Worm (Caenorhabditis elegans): Measurements from ENCODE around the gene T09F3.2.

Gene T09F3.2

ce11 chrII:10388041-10388706, 2.8 kb upstream of the T09F3.2 start (continued):
- TF ChIP-seq ztf-28 (GFP tag; IDR thresholded peaks at IDR 0.05), result 0 out of 2 replicates have a peak, but pooled peaks have one; percentile 59
- peak; percentile 46 for TF ChIP-seq madf-10 (tag; optimal IDR thresholded peaks at IDR 0.05)
- TF ChIP-seq pha-4 (tag; optimal IDR thresholded peaks at IDR 0.05), result peak; percentile 54
- peak in 1 of 3 experiments; percentile 80 for TF ChIP-seq lin-35 (GFP tag; optimal IDR thresholded peaks at IDR 0.05)
- peak; percentile 33 for TF ChIP-seq chd-7 (tag; optimal IDR thresholded peaks at IDR 0.05)
- peak; percentile 59 for TF ChIP-seq lin-40 (tag; optimal IDR thresholded peaks at IDR 0.05)
- peak; percentile 23; the same call in 1 of the 2 replicates for TF ChIP-seq pbrm-1 (GFP tag; IDR thresholded peaks at IDR 0.05)
- TF ChIP-seq ztf-3 (GFP tag; optimal IDR thresholded peaks at IDR 0.05), result no peak
- peak; percentile 45 for TF ChIP-seq ztf-18 (tag; optimal IDR thresholded peaks at IDR 0.05)
- TF ChIP-seq ama-1 (optimal IDR thresholded peaks at IDR 0.05), result peak; percentile 44
- peak in 1 of 2 experiments; percentile 16 for TF ChIP-seq ama-1 (GFP tag; optimal IDR thresholded peaks at IDR 0.05)
- TF ChIP-seq ztf-25 (GFP tag; IDR thresholded peaks at IDR 0.05), result no peak
- no peak for TF ChIP-seq nhr-27 (tag; optimal IDR thresholded peaks at IDR 0.05)
- TF ChIP-seq him-1 (tag; optimal IDR thresholded peaks at IDR 0.05), result no peak
- peak; percentile 58 for TF ChIP-seq tbp1 (GFP tag; optimal IDR thresholded peaks at IDR 0.05)
- TF ChIP-seq attf-6 (GFP tag; IDR thresholded peaks at IDR 0.05), result no peak
- TF ChIP-seq C06A6.2 (GFP tag; conservative IDR thresholded peaks at IDR 0.05), result 0 out of 2 replicates have a peak, but pooled peaks have one; percentile 25
- no peak for TF ChIP-seq snpc-4 (GFP tag; optimal IDR thresholded peaks at IDR 0.05)
- TF ChIP-seq snpc-4 (tag; optimal IDR thresholded peaks at IDR 0.05), result peak in 3 of 4 experiments; percentile 30 to 49 (median 43)
- TF ChIP-seq F33H1.4 (GFP tag; IDR thresholded peaks at IDR 0.05), result peak; percentile 51
- peak; percentile 43 for TF ChIP-seq hmg-1.2 (GFP tag; IDR thresholded peaks at IDR 0.05)
- no peak for TF ChIP-seq zim-3 (tag; optimal IDR thresholded peaks at IDR 0.05)
- TF ChIP-seq dox-1 (GFP tag; IDR thresholded peaks at IDR 0.05), result peak; percentile 79
- peak; percentile 32 for TF ChIP-seq K12H6.12 (tag; optimal IDR thresholded peaks at IDR 0.05)
- TF ChIP-seq athp-1 (tag; optimal IDR thresholded peaks at IDR 0.05), result peak; percentile 67
- 0 out of 2 replicates have a peak, but pooled peaks have one; percentile 7 for TF ChIP-seq egl-44 (GFP tag; IDR thresholded peaks at IDR 0.05)
- no peak for TF ChIP-seq hrde-1 (tag; optimal IDR thresholded peaks at IDR 0.05; ENCODE audit: borderline replicate concordance)
- TF ChIP-seq mcd-1 (GFP tag; IDR thresholded peaks at IDR 0.05), result peak; percentile 46; the same call in 1 of the 2 replicates
- no peak for TF ChIP-seq F57A8.1 (GFP tag; optimal IDR thresholded peaks at IDR 0.05)
- TF ChIP-seq F49E8.2 (tag; optimal IDR thresholded peaks at IDR 0.05; ENCODE audit: insufficient read depth), result peak; percentile 28
- TF ChIP-seq sea-2 (GFP tag; IDR thresholded peaks at IDR 0.05), result no peak
- TF ChIP-seq snpc-1.3 (tag; optimal IDR thresholded peaks at IDR 0.05; ENCODE audit: insufficient read depth), result peak; percentile 78
- TF ChIP-seq lin-54 (GFP tag; optimal IDR thresholded peaks at IDR 0.05), result peak; percentile 62
- no peak for TF ChIP-seq ets-4 (GFP tag; optimal IDR thresholded peaks at IDR 0.05)
- TF ChIP-seq nfyb-1 (GFP tag; IDR thresholded peaks at IDR 0.05), result 0 out of 2 replicates have a peak, but pooled peaks have one; percentile 14
- 0 out of 2 replicates have a peak, but pooled peaks have one; percentile 26 for TF ChIP-seq let-526 (GFP tag; IDR thresholded peaks at IDR 0.05)
- TF ChIP-seq bed-1 (GFP tag; IDR thresholded peaks at IDR 0.05), result no peak
- no peak for TF ChIP-seq ztf-26 (tag; optimal IDR thresholded peaks at IDR 0.05)
- no peak for TF ChIP-seq lin-26 (GFP tag; IDR thresholded peaks at IDR 0.05)
- peak; percentile 66 for TF ChIP-seq madf-6 (GFP tag; IDR thresholded peaks at IDR 0.05)
- peak; percentile 20 for TF ChIP-seq snpc-1.1 (tag; optimal IDR thresholded peaks at IDR 0.05; ENCODE audit: insufficient read depth)

Data from whole organism, young adult.